Worm (Caenorhabditis elegans) whole organism, mixed stage, embryonic: ENCODE results near the gene B0564.2.

Experiments used
- M03D4.4 ChIP-seq: sonication (generic microtip); optimal IDR thresholded peaks from 2 replicates; lab custom pipeline; 2017; ENCODE audit warnings: mild to moderate bottlenecking, missing genetic modification characterization, missing compliant biosample characterization
- blmp-1 ChIP-seq: fragments of 150-350 bp; optimal IDR thresholded peaks from 2 replicates; lab custom pipeline; 2014; ENCODE audit warnings: missing biosample characterization, missing genetic modification characterization
- ceh-39 ChIP-seq: fragments of 150-350 bp; optimal IDR thresholded peaks from 2 replicates; lab custom pipeline; 2014; ENCODE audit warnings: missing biosample characterization, missing genetic modification characterization
- ceh-43 ChIP-seq: fragments of 200-800 bp; sonication (Bioruptor generic); optimal IDR thresholded peaks from 2 replicates; lab custom pipeline; 2018; ENCODE audit warnings: mild to moderate bottlenecking, missing genetic modification characterization, moderate library complexity, missing compliant biosample characterization
- ceh-83 ChIP-seq: fragments of 200-800 bp; sonication (Bioruptor generic); optimal IDR thresholded peaks from 2 replicates; lab custom pipeline; 2018; ENCODE audit warnings: mild to moderate bottlenecking, missing genetic modification characterization, missing compliant biosample characterization
- ces-1 ChIP-seq: fragments of 150-350 bp; optimal IDR thresholded peaks from 2 replicates; lab custom pipeline; 2014; ENCODE audit warnings: missing biosample characterization, missing genetic modification reagents, missing genetic modification characterization
- cnd-1 ChIP-seq: fragments of 200-800 bp; sonication (Bioruptor generic); optimal IDR thresholded peaks from 2 replicates; lab custom pipeline; 2018; ENCODE audit warnings: mild to moderate bottlenecking, missing genetic modification characterization, missing compliant biosample characterization
- drap-1 ChIP-seq: fragments of 200-800 bp; sonication (Bioruptor generic); optimal IDR thresholded peaks from 3 replicates; lab custom pipeline; 2018; ENCODE audit warnings: mild to moderate bottlenecking, missing genetic modification characterization, missing compliant biosample characterization
- elt-1 ChIP-seq: sonication (generic microtip); optimal IDR thresholded peaks from 2 replicates; lab custom pipeline; 2017; ENCODE audit warnings: missing genetic modification characterization, mild to moderate bottlenecking, missing compliant biosample characterization, antibody characterized with exemption, moderate library complexity, borderline replicate concordance; ENCODE audit not compliant: insufficient read depth
- elt-3 ChIP-seq: fragments of 150-350 bp; optimal IDR thresholded peaks from 2 replicates; lab custom pipeline; 2014; ENCODE audit warnings: missing biosample characterization, missing genetic modification characterization
- flh-1 ChIP-seq: fragments of 200-800 bp; sonication (Bioruptor generic); optimal IDR thresholded peaks from 2 replicates; lab custom pipeline; 2018; ENCODE audit warnings: mild to moderate bottlenecking, missing genetic modification characterization, moderate library complexity, missing compliant biosample characterization
- hlh-1 ChIP-seq: fragments of 150-350 bp; optimal IDR thresholded peaks from 2 replicates; lab custom pipeline; 2014; ENCODE audit warnings: missing biosample characterization, missing genetic modification reagents, missing genetic modification characterization
- lin-13 ChIP-seq: fragments of 150-350 bp; optimal IDR thresholded peaks from 2 replicates; lab custom pipeline; 2014; ENCODE audit warnings: missing biosample characterization, missing genetic modification characterization
- lin-32 ChIP-seq: fragments of 200-800 bp; sonication (Bioruptor generic); optimal IDR thresholded peaks from 2 replicates; lab custom pipeline; 2018; ENCODE audit warnings: mild to moderate bottlenecking, missing genetic modification characterization, missing compliant biosample characterization
- lsy-2 ChIP-seq: fragments of 150-350 bp; optimal IDR thresholded peaks from 2 replicates; lab custom pipeline; 2014; ENCODE audit warnings: missing biosample characterization, missing genetic modification characterization
- mab-5 ChIP-seq: fragments of 150-350 bp; optimal IDR thresholded peaks from 2 replicates; lab custom pipeline; 2014; ENCODE audit warnings: missing biosample characterization, missing genetic modification characterization
- mep-1 ChIP-seq: fragments of 150-350 bp; optimal IDR thresholded peaks from 2 replicates; lab custom pipeline; 2017; ENCODE audit warnings: missing biosample characterization, missing genetic modification reagents, missing genetic modification characterization, inconsistent platforms
- mls-2 ChIP-seq: sonication (generic microtip); optimal IDR thresholded peaks from 2 replicates; lab custom pipeline; 2016; ENCODE audit warnings: mild to moderate bottlenecking, missing genetic modification characterization, moderate library complexity, missing compliant biosample characterization
- nhr-12 ChIP-seq: fragments of 150-350 bp; optimal IDR thresholded peaks from 2 replicates; lab custom pipeline; 2014; ENCODE audit warnings: missing biosample characterization, missing genetic modification characterization
- nhr-2 ChIP-seq: fragments of 150-350 bp; optimal IDR thresholded peaks from 2 replicates; lab custom pipeline; 2014; ENCODE audit warnings: missing biosample characterization, missing genetic modification characterization
- nhr-237 ChIP-seq: fragments of 150-350 bp; optimal IDR thresholded peaks from 2 replicates; lab custom pipeline; 2014; ENCODE audit warnings: missing biosample characterization, missing genetic modification characterization
- nhr-28 ChIP-seq: fragments of 150-350 bp; optimal IDR thresholded peaks from 2 replicates; lab custom pipeline; 2014; ENCODE audit warnings: missing biosample characterization, missing genetic modification characterization
- nhr-76 ChIP-seq: sonication (generic microtip); optimal IDR thresholded peaks from 2 replicates; lab custom pipeline; 2017; ENCODE audit warnings: missing biosample characterization, missing genetic modification characterization
- sem-2 ChIP-seq: fragments of 200-800 bp; sonication (Bioruptor generic); optimal IDR thresholded peaks from 2 replicates; lab custom pipeline; 2018; ENCODE audit warnings: mild to moderate bottlenecking, missing genetic modification characterization, missing compliant biosample characterization
- snpc-4 ChIP-seq: fragments of 150-350 bp; optimal IDR thresholded peaks from 2 replicates; lab custom pipeline; 2014; ENCODE audit warnings: missing biosample characterization, missing genetic modification characterization
- sptf-1 ChIP-seq: sonication (generic microtip); optimal IDR thresholded peaks from 2 replicates; lab custom pipeline; 2017; ENCODE audit warnings: mild to moderate bottlenecking, missing genetic modification characterization, moderate library complexity, missing compliant biosample characterization
- tbx-8 ChIP-seq: fragments of 200-800 bp; sonication (Bioruptor generic); optimal IDR thresholded peaks from 2 replicates; lab custom pipeline; 2018; ENCODE audit warnings: mild to moderate bottlenecking, missing genetic modification characterization, moderate library complexity, missing compliant biosample characterization
- unc-120 ChIP-seq: sonication (generic microtip); optimal IDR thresholded peaks from 2 replicates; lab custom pipeline; 2017; ENCODE audit warnings: missing genetic modification characterization, missing compliant biosample characterization; ENCODE audit not compliant: poor library complexity, severe bottlenecking
- unc-39 ChIP-seq: fragments of 150-350 bp; optimal IDR thresholded peaks from 2 replicates; lab custom pipeline; 2014; ENCODE audit warnings: missing biosample characterization, missing genetic modification characterization
- unc-62 ChIP-seq: fragments of 150-350 bp; optimal IDR thresholded peaks from 2 replicates; lab custom pipeline; 2014; ENCODE audit warnings: missing biosample characterization, missing genetic modification reagents, missing genetic modification characterization
- zip-8 ChIP-seq: fragments of 150-350 bp; optimal IDR thresholded peaks from 2 replicates; lab custom pipeline; 2014; ENCODE audit warnings: missing biosample characterization, missing genetic modification characterization
- ztf-11 ChIP-seq: fragments of 150-350 bp; optimal IDR thresholded peaks from 2 replicates; lab custom pipeline; 2014; ENCODE audit warnings: missing biosample characterization, missing genetic modification characterization

Gene B0564.2

ce11 chrIV:13110876-13111275 is 3.4 kb downstream of the B0564.2 start:
- TF ChIP-seq hlh-1 (tag; lab: Kevin White, UChicago) (no peak), drap-1 (GFP tag; lab: Kevin White, UChicago) (no peak), zip-8 (no peak), mep-1 (tag; lab: Kevin White, UChicago) (no peak), mls-2 (tag; lab: Kevin White, UChicago) (no peak), elt-1 (no peak), flh-1 (GFP tag; lab: Kevin White, UChicago) (no peak), ceh-83 (no peak), cnd-1 (tag; lab: Kevin White, UChicago) (no peak), nhr-237 (tag; lab: Kevin White, UChicago) (no peak), nhr-2 (no peak), unc-120 (no peak), blmp-1 (tag; lab: Kevin White, UChicago) (no peak), nhr-28 (tag; lab: Kevin White, UChicago) (no peak), sem-2 (GFP tag; lab: Kevin White, UChicago) (no peak), nhr-76 (tag; lab: Kevin White, UChicago) (no peak), M03D4.4 (tag; lab: Kevin White, UChicago) (no peak), lin-32 (GFP tag; lab: Kevin White, UChicago) (no peak), ceh-39 (tag; lab: Kevin White, UChicago) (no peak)
- TF ChIP-seq, all 35 proteins: peak for 0

ce11 chrIV:13112982-13113381 is 5.5 kb downstream of the B0564.2 start, which contains the start of gene best-2:
best-2 (minus strand) TSS chrIV:13113082.
- TF ChIP-seq mab-5 (no peak), sptf-1 (no peak), snpc-4 (tag; lab: Kevin White, UChicago) (no peak), cnd-1 (tag; lab: Kevin White, UChicago) (no peak), nhr-2 (no peak)

ce11 chrIV:13116679-13117078 is 9.2 kb downstream of the B0564.2 start:
- no peak for TF ChIP-seq flh-1 (GFP tag; lab: Kevin White, UChicago)
- TF ChIP-seq mls-2 (tag; lab: Kevin White, UChicago) = no peak
- TF ChIP-seq unc-62 = peak; percentile 3
- peak; percentile 51 for TF ChIP-seq cnd-1 (tag; lab: Kevin White, UChicago)
- no peak for TF ChIP-seq nhr-76 (tag; lab: Kevin White, UChicago)
- TF ChIP-seq zip-8 = peak; percentile 60
- peak; percentile 59 for TF ChIP-seq nhr-2
- TF ChIP-seq lin-13 (tag; lab: Kevin White, UChicago) = no peak
- no peak for TF ChIP-seq ceh-43 (GFP tag; lab: Kevin White, UChicago)
- TF ChIP-seq nhr-237 (tag; lab: Kevin White, UChicago) = no peak
- TF ChIP-seq nhr-12 (tag; lab: Kevin White, UChicago) = no peak
- TF ChIP-seq snpc-4 (tag; lab: Kevin White, UChicago) = no peak
- TF ChIP-seq elt-1 = no peak
- no peak for TF ChIP-seq lsy-2 (tag; lab: Kevin White, UChicago)
- no peak for TF ChIP-seq drap-1 (GFP tag; lab: Kevin White, UChicago)
- no peak for TF ChIP-seq unc-39 (tag; lab: Kevin White, UChicago)
- TF ChIP-seq ceh-83 = no peak
- no peak for TF ChIP-seq ztf-11 (tag; lab: Kevin White, UChicago)
- no peak for TF ChIP-seq tbx-8 (GFP tag; lab: Kevin White, UChicago)
- TF ChIP-seq M03D4.4 (tag; lab: Kevin White, UChicago) = no peak
- TF ChIP-seq, all 35 proteins: peak for 4

- TF ChIP-seq lin-13 (tag; lab: Kevin White, UChicago) = no peak
- TF ChIP-seq zip-8 = no peak
- peak; percentile 58 for TF ChIP-seq lsy-2 (tag; lab: Kevin White, UChicago)
- TF ChIP-seq elt-3 (tag; lab: Kevin White, UChicago) = no peak
- no peak for TF ChIP-seq tbx-8 (GFP tag; lab: Kevin White, UChicago)
- TF ChIP-seq nhr-237 (tag; lab: Kevin White, UChicago) = no peak
- no peak for TF ChIP-seq elt-1
- no peak for TF ChIP-seq ces-1 (GFP tag; lab: Kevin White, UChicago)
- no peak for TF ChIP-seq snpc-4 (tag; lab: Kevin White, UChicago)
Observed at ce11 chrIV:13118794-13119193, 11.3 kb downstream of the B0564.2 start, which contains the start of gene unc-30. unc-30 (plus strand) TSS chrIV:13118977.

- TF ChIP-seq cnd-1 (tag; lab: Kevin White, UChicago) (peak; percentile 57), nhr-12 (tag; lab: Kevin White, UChicago) (no peak), ces-1 (GFP tag; lab: Kevin White, UChicago) (peak; percentile 67), blmp-1 (tag; lab: Kevin White, UChicago) (no peak)
Observed at ce11 chrIV:13121396-13121795, 13.9 kb downstream of the B0564.2 start.
